Worm (Caenorhabditis elegans) whole organism, L2 larva: ENCODE data around the gene C05D11.8.
A peak's percentile ranks its signal among the peaks of the same experiment; 100 is the strongest.

Source experiments
- C34F6.9 ChIP-seq: fragments of 150-350 bp; optimal IDR thresholded peaks from 2 replicates; lab custom pipeline; 2014; ENCODE audit warnings: missing biosample characterization, missing genetic modification characterization
- F13H6.1 ChIP-seq: sonication (generic microtip); optimal IDR thresholded peaks from 2 replicates; lab custom pipeline; 2016; ENCODE audit warnings: missing genetic modification characterization, missing compliant biosample characterization
- R02D3.7 ChIP-seq: fragments of 150-350 bp; optimal IDR thresholded peaks from 2 replicates; lab custom pipeline; 2014; ENCODE audit warnings: missing biosample characterization, missing genetic modification characterization
- Y55F3AM.14 ChIP-seq: fragments of 200-800 bp; sonication (Bioruptor generic); optimal IDR thresholded peaks from 2 replicates; lab custom pipeline; 2018; ENCODE audit warnings: mild to moderate bottlenecking, missing genetic modification characterization, missing compliant biosample characterization
- ZK546.5 ChIP-seq: sonication (generic microtip); optimal IDR thresholded peaks from 2 replicates; lab custom pipeline; 2017; ENCODE audit warnings: missing biosample characterization, missing genetic modification characterization
- alr-1 ChIP-seq: fragments of 150-350 bp; optimal IDR thresholded peaks from 2 replicates; lab custom pipeline; 2014; ENCODE audit warnings: missing biosample characterization, missing genetic modification characterization
- aly-2 ChIP-seq: fragments of 150-350 bp; optimal IDR thresholded peaks from 2 replicates; lab custom pipeline; 2014; ENCODE audit warnings: missing biosample characterization, missing genetic modification characterization
- ama-1 ChIP-seq: fragments of 150-350 bp; optimal IDR thresholded peaks from 2 replicates; lab custom pipeline; 2018; ENCODE audit warnings: inconsistent platforms
- ceh-82 ChIP-seq: fragments of 150-350 bp; optimal IDR thresholded peaks from 2 replicates; lab custom pipeline; 2014; ENCODE audit warnings: missing biosample characterization, missing genetic modification characterization
- crh-2 ChIP-seq: sonication (generic microtip); optimal IDR thresholded peaks from 2 replicates; lab custom pipeline; 2017; ENCODE audit warnings: missing biosample characterization, missing genetic modification characterization
- dmd-4 ChIP-seq: sonication (generic microtip); optimal IDR thresholded peaks from 2 replicates; lab custom pipeline; 2017; ENCODE audit warnings: missing biosample characterization, missing genetic modification characterization
- egl-27 ChIP-seq: sonication (generic microtip); optimal IDR thresholded peaks from 3 replicates; lab custom pipeline; 2017; ENCODE audit warnings: missing biosample characterization, missing genetic modification reagents, missing genetic modification characterization
- elt-1 ChIP-seq: fragments of 150-350 bp; optimal IDR thresholded peaks from 2 replicates; lab custom pipeline; 2014; ENCODE audit warnings: missing biosample characterization, missing genetic modification characterization
- elt-3 ChIP-seq: sonication (generic microtip); optimal IDR thresholded peaks from 2 replicates; lab custom pipeline; 2017; ENCODE audit warnings: missing biosample characterization, missing genetic modification characterization
- gmeb-1 ChIP-seq: fragments of 150-350 bp; optimal IDR thresholded peaks from 2 replicates; lab custom pipeline; 2014; ENCODE audit warnings: missing biosample characterization, missing genetic modification characterization
- lin-11 ChIP-seq: fragments of 150-350 bp; sonication (generic microtip); optimal IDR thresholded peaks from 2 replicates; lab custom pipeline; 2014; ENCODE audit warnings: missing biosample characterization, missing genetic modification characterization, inconsistent platforms, mixed read lengths
- lin-13 ChIP-seq: fragments of 150-350 bp; optimal IDR thresholded peaks from 2 replicates; lab custom pipeline; 2014; ENCODE audit warnings: missing biosample characterization, missing genetic modification reagents, missing genetic modification characterization
- lin-39 ChIP-seq: fragments of 150-350 bp; optimal IDR thresholded peaks from 2 replicates; lab custom pipeline; 2014; ENCODE audit warnings: missing biosample characterization, missing genetic modification reagents, missing genetic modification characterization
- lsy-2 ChIP-seq, 2 experiments: fragments of 150-350 bp in 1 of 2; sonication (generic microtip) in 1 of 2; optimal IDR thresholded peaks; 2 replicates each; lab custom pipeline; 2014 to 2017; ENCODE audit warnings: missing biosample characterization in 2 of 2, missing genetic modification characterization in 2 of 2
- mab-5 ChIP-seq: fragments of 150-350 bp; optimal IDR thresholded peaks from 2 replicates; lab custom pipeline; 2014; ENCODE audit warnings: missing biosample characterization, missing genetic modification characterization
- mbf-1 ChIP-seq: sonication (generic microtip); optimal IDR thresholded peaks from 2 replicates; lab custom pipeline; 2017; ENCODE audit warnings: missing biosample characterization, missing genetic modification characterization
- nhr-11 ChIP-seq: fragments of 150-350 bp; optimal IDR thresholded peaks from 2 replicates; lab custom pipeline; 2014; ENCODE audit warnings: missing biosample characterization, missing genetic modification characterization
- nhr-12 ChIP-seq: fragments of 150-350 bp; optimal IDR thresholded peaks from 2 replicates; lab custom pipeline; 2014; ENCODE audit warnings: missing biosample characterization, missing genetic modification characterization
- nhr-129 ChIP-seq: fragments of 150-350 bp; optimal IDR thresholded peaks from 2 replicates; lab custom pipeline; 2014; ENCODE audit warnings: missing biosample characterization, missing genetic modification characterization
- nhr-21 ChIP-seq: fragments of 150-350 bp; optimal IDR thresholded peaks from 2 replicates; lab custom pipeline; 2014; ENCODE audit warnings: missing biosample characterization, missing genetic modification characterization
- nhr-23 ChIP-seq: fragments of 150-350 bp; optimal IDR thresholded peaks from 2 replicates; lab custom pipeline; 2014; ENCODE audit warnings: missing biosample characterization, missing genetic modification reagents, missing genetic modification characterization
- nhr-237 ChIP-seq: fragments of 150-350 bp; optimal IDR thresholded peaks from 2 replicates; lab custom pipeline; 2014; ENCODE audit warnings: missing biosample characterization, missing genetic modification characterization
- nhr-25 ChIP-seq: fragments of 150-350 bp; sonication (generic microtip); optimal IDR thresholded peaks from 3 replicates; lab custom pipeline; 2014; ENCODE audit warnings: missing biosample characterization, missing genetic modification characterization
- nhr-6 ChIP-seq: fragments of 150-350 bp; optimal IDR thresholded peaks from 2 replicates; lab custom pipeline; 2014; ENCODE audit warnings: missing biosample characterization, missing genetic modification characterization
- nhr-77 ChIP-seq: fragments of 150-350 bp; optimal IDR thresholded peaks from 2 replicates; lab custom pipeline; 2014; ENCODE audit warnings: missing biosample characterization, missing genetic modification characterization
- skn-1 ChIP-seq: sonication (generic microtip); optimal IDR thresholded peaks from 2 replicates; lab custom pipeline; 2017; ENCODE audit warnings: missing biosample characterization, missing genetic modification characterization
- sma-3 ChIP-seq: sonication (generic microtip); optimal IDR thresholded peaks from 2 replicates; lab custom pipeline; 2016; ENCODE audit warnings: missing genetic modification reagents, missing genetic modification characterization, missing compliant biosample characterization
- sma-9 ChIP-seq, 2 experiments: fragments of 150-350 bp in 1 of 2; sonication (generic microtip) in 1 of 2; optimal IDR thresholded peaks; 2 replicates each; lab custom pipeline; 2014 to 2016; ENCODE audit warnings: missing genetic modification characterization in 2 of 2, mild to moderate bottlenecking in 1 of 2, missing biosample characterization in 1 of 2, missing compliant biosample characterization in 1 of 2, missing genetic modification reagents in 1 of 2, moderate library complexity in 1 of 2
- snpc-4 ChIP-seq: fragments of 150-350 bp; optimal IDR thresholded peaks from 2 replicates; lab custom pipeline; 2014; ENCODE audit warnings: missing biosample characterization, missing genetic modification characterization
- unc-39 ChIP-seq: fragments of 150-350 bp; optimal IDR thresholded peaks from 2 replicates; lab custom pipeline; 2014; ENCODE audit warnings: missing biosample characterization, missing genetic modification characterization
- unc-55 ChIP-seq: fragments of 150-350 bp; sonication (generic microtip); optimal IDR thresholded peaks from 3 replicates; lab custom pipeline; 2014; ENCODE audit warnings: missing biosample characterization, missing genetic modification reagents, missing genetic modification characterization
- unc-62 ChIP-seq: fragments of 150-350 bp; optimal IDR thresholded peaks from 2 replicates; lab custom pipeline; 2014; ENCODE audit warnings: missing biosample characterization, missing genetic modification reagents, missing genetic modification characterization
- zag-1 ChIP-seq: fragments of 150-350 bp; optimal IDR thresholded peaks from 2 replicates; lab custom pipeline; 2014; ENCODE audit warnings: missing biosample characterization, missing genetic modification characterization
- ztf-11 ChIP-seq: sonication (generic microtip); optimal IDR thresholded peaks from 2 replicates; lab custom pipeline; 2017; ENCODE audit warnings: missing biosample characterization, missing genetic modification characterization
- ztf-4 ChIP-seq: fragments of 150-350 bp; optimal IDR thresholded peaks from 2 replicates; lab custom pipeline; 2014; ENCODE audit warnings: missing biosample characterization, missing genetic modification characterization

C05D11.8 gene

ce11 chrIII:6405121-6405520 lies 22.0 kb downstream of the C05D11.8 start (continued):
- TF ChIP-seq nhr-11 (tag; lab: Kevin White, UChicago) (no peak), nhr-77 (tag; lab: Kevin White, UChicago) (no peak), nhr-12 (tag; lab: Kevin White, UChicago) (no peak), dmd-4 (tag; lab: Kevin White, UChicago) (no peak), gmeb-1 (tag; lab: Kevin White, UChicago) (no peak), elt-3 (no peak), Y55F3AM.14 (no peak)

ce11 chrIII:6402810-6403209 lies 24.3 kb downstream of the C05D11.8 start:
- no peak for TF ChIP-seq R02D3.7 (tag; lab: Kevin White, UChicago)
- no peak for TF ChIP-seq ztf-11 (tag; lab: Kevin White, UChicago)
- TF ChIP-seq elt-1 = no peak
- no peak for TF ChIP-seq egl-27 (tag; lab: Kevin White, UChicago)
- no peak for TF ChIP-seq ceh-82
- no peak for TF ChIP-seq nhr-237
- TF ChIP-seq ztf-4 (tag; lab: Kevin White, UChicago) = no peak

- no peak for TF ChIP-seq elt-3
- no peak for TF ChIP-seq egl-27 (tag; lab: Kevin White, UChicago)
- peak; percentile 3 for TF ChIP-seq C34F6.9 (tag; lab: Kevin White, UChicago)
- peak; percentile 68 for TF ChIP-seq sma-9 (GFP tag; optimal IDR thresholded peaks at IDR 0.05; lab: Kevin White, UChicago)
- TF ChIP-seq sma-9 (tag; optimal IDR thresholded peaks at IDR 0.05; lab: Kevin White, UChicago) = no peak
- no peak for TF ChIP-seq nhr-12 (tag; lab: Kevin White, UChicago)
- TF ChIP-seq nhr-6 (tag; lab: Kevin White, UChicago) = peak; percentile 15
- peak; percentile 37 for TF ChIP-seq ztf-4 (tag; lab: Kevin White, UChicago)
- peak; percentile 72 for TF ChIP-seq nhr-129 (tag; lab: Kevin White, UChicago)
- no peak for TF ChIP-seq zag-1 (tag; lab: Kevin White, UChicago)
- peak; percentile 97 for TF ChIP-seq crh-2
- peak; percentile 78 for TF ChIP-seq F13H6.1 (tag; lab: Kevin White, UChicago)
- peak; percentile 43 for TF ChIP-seq lin-13 (GFP tag; lab: Kevin White, UChicago)
- no peak for TF ChIP-seq ZK546.5
- TF ChIP-seq lsy-2 (tag; optimal IDR thresholded peaks at IDR 0.05; lab: Kevin White, UChicago) = peak in 1 of 2 experiments; percentile 28
Observed at ce11 chrIII:6402346-6402745, 24.8 kb downstream of the C05D11.8 start.

- TF ChIP-seq snpc-4 (tag; lab: Kevin White, UChicago) (no peak), lin-13 (GFP tag; lab: Kevin White, UChicago) (no peak), ztf-4 (tag; lab: Kevin White, UChicago) (no peak)
Observed at ce11 chrIII:6399424-6399823, 27.7 kb downstream of the C05D11.8 start.

- TF ChIP-seq ztf-11 (tag; lab: Kevin White, UChicago) (no peak), sma-9 (GFP tag; optimal IDR thresholded peaks at IDR 0.05; lab: Kevin White, UChicago) (peak; percentile 53), sma-9 (tag; optimal IDR thresholded peaks at IDR 0.05; lab: Kevin White, UChicago) (no peak), nhr-11 (tag; lab: Kevin White, UChicago) (no peak), nhr-77 (tag; lab: Kevin White, UChicago) (no peak), ama-1 (lab: Kevin White, UChicago) (no peak), lsy-2 (tag; optimal IDR thresholded peaks at IDR 0.05; lab: Kevin White, UChicago) (peak in 1 of 2 experiments; percentile 45), nhr-237 (no peak), nhr-129 (tag; lab: Kevin White, UChicago) (peak; percentile 47), F13H6.1 (tag; lab: Kevin White, UChicago) (peak; percentile 15)
Observed at ce11 chrIII:6398124-6398523, 29.0 kb downstream of the C05D11.8 start.

ce11 chrIII:6396381-6396780 lies 30.7 kb downstream of the C05D11.8 start:
- TF ChIP-seq nhr-6 (tag; lab: Kevin White, UChicago) = no peak
- TF ChIP-seq sma-3 = peak; percentile 38
- TF ChIP-seq F13H6.1 (tag; lab: Kevin White, UChicago) = no peak
- TF ChIP-seq nhr-23 (tag; lab: Kevin White, UChicago) = no peak
- no peak for TF ChIP-seq ZK546.5
- no peak for TF ChIP-seq unc-62 (GFP tag; lab: Kevin White, UChicago)
- no peak for TF ChIP-seq nhr-129 (tag; lab: Kevin White, UChicago)
- no peak for TF ChIP-seq lin-39 (tag; lab: Kevin White, UChicago)
- no peak for TF ChIP-seq mab-5
- TF ChIP-seq unc-55 (GFP tag; lab: Kevin White, UChicago) = no peak
- no peak for TF ChIP-seq lin-11 (tag; lab: Kevin White, UChicago)
- no peak for TF ChIP-seq dmd-4 (tag; lab: Kevin White, UChicago)
- peak; percentile 68 for TF ChIP-seq nhr-21
- no peak for TF ChIP-seq nhr-77 (tag; lab: Kevin White, UChicago)
- no peak for TF ChIP-seq zag-1 (tag; lab: Kevin White, UChicago)
- TF ChIP-seq ztf-11 (tag; lab: Kevin White, UChicago) = no peak
- TF ChIP-seq alr-1 (tag; lab: Kevin White, UChicago) = no peak
- TF ChIP-seq R02D3.7 (tag; lab: Kevin White, UChicago) = no peak
- TF ChIP-seq snpc-4 (tag; lab: Kevin White, UChicago) = no peak
- no peak for TF ChIP-seq nhr-237
- TF ChIP-seq unc-39 = no peak
- no peak for TF ChIP-seq nhr-11 (tag; lab: Kevin White, UChicago)
- no peak for TF ChIP-seq ceh-82
- peak; percentile 73 for TF ChIP-seq nhr-25 (tag; lab: Kevin White, UChicago)
- no peak for TF ChIP-seq ama-1 (lab: Kevin White, UChicago)
- no peak for TF ChIP-seq Y55F3AM.14
- no peak for TF ChIP-seq skn-1 (tag; lab: Kevin White, UChicago)
- no peak for TF ChIP-seq aly-2 (tag; lab: Kevin White, UChicago)
- TF ChIP-seq mbf-1 = no peak
